Worm (Caenorhabditis elegans): ENCODE measurements around the gene T04H1.13.

T04H1.13 gene

DNA sequence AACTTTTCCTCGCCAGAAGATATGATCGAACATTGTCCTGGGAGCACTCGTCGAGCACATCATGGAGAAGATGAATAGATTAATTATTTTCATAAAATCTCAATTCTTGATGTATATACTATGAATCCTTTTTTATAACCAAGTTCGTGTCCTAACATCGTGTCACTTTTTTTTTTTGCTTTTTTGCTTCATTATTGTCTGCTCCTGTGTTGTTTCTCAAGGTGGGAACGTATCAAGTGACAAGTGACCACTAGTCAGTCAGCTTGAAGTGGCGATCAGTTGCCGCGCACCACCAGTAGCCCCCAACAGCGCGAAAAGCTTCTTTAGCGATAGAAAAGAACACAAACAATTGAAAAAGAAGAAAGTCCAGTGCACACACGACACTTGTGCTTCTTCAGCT is 7.4 kb upstream of the T04H1.13 start, which contains the start of gene lrx-1:
TSS of gene lrx-1 (plus strand) at position 301 of the 400 bp plus-strand sequence.
- no peak for TF ChIP-seq unc-62 (GFP tag; optimal IDR thresholded peaks at IDR 0.05)

- TF ChIP-seq unc-62 (GFP tag; optimal IDR thresholded peaks at IDR 0.05) = no peak
Measured at ce11 chrV:12251041-12251440, 6.2 kb upstream of the T04H1.13 start, which contains the start of gene T04H1.5. Gene T04H1.5, plus strand, starts transcription at chrV:12251341.

DNA sequence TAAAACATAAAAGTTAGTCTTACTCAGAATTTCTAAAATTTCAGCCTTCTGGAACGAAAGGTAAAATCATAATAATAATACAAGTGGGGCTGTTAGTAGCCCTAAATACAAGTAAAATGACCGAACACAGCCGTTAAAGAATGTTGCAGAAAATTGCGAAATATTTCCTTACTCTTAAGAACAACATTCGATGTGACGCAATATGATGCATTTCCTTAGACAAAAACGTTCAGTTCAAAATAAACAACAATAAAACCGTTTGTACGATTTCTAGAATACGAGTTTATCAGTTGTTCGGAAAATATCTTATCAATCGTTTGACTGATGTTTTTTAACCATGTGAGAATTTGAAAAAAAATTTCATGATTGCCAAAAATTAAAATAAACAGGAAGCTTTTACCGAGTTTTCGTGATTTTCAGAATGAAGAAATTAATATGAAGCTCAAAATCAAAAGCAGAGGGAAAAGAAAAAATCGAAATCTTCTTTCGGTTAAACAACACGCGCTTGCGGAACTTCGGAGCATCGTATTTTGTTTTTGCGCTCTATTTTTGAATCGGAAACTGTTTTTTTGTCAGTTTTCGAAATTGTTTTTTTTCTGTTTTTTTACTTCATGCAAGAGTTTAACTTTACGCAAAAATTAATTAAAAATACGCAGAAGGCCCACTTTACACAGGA is 1.1 kb upstream of the T04H1.13 start:
- TF ChIP-seq unc-62 (GFP tag; optimal IDR thresholded peaks at IDR 0.05) = no peak

- TF ChIP-seq unc-62 (GFP tag; optimal IDR thresholded peaks at IDR 0.05) = no peak
Measured at ce11 chrV:12241126-12241525, 3.7 kb downstream of the T04H1.13 start, which contains the start of gene ttr-22. Gene ttr-22, plus strand, starts transcription at chrV:12241426.

ce11 chrV:12235502-12235901 is 9.3 kb downstream of the T04H1.13 start:
- TF ChIP-seq unc-62 (GFP tag; optimal IDR thresholded peaks at IDR 0.05) = no peak

ce11 chrV:12234293-12235004 is 10.4 kb downstream of the T04H1.13 start, which contains the start of gene myo-3:
Gene myo-3, minus strand, starts transcription at chrV:12234343.
- no peak for TF ChIP-seq unc-62 (GFP tag; optimal IDR thresholded peaks at IDR 0.05)

DNA sequence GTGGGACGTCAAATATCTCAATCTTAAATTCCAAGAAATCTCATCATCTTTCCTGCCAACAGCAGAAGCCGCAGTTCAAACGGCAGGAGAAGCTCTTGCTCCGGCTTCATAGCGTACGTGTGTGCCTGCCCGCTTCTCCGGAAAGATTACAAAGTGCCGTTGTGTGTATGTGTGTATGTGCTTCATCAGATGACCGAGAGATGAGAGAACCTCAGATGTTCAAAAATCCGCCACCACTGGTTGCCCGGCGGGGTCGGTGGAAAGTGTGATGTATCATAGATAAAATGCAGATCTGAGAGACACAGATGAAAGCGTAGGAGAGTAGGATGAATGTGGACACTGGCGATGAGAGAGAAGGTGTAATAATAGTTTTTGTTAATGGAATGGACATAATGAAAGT is 11.4 kb downstream of the T04H1.13 start:
- no peak for TF ChIP-seq unc-62 (GFP tag; optimal IDR thresholded peaks at IDR 0.05)

- TF ChIP-seq unc-62 (GFP tag; optimal IDR thresholded peaks at IDR 0.05) = no peak
Measured at ce11 chrV:12213027-12213426, 31.8 kb downstream of the T04H1.13 start, which contains the start of gene vab-8. Gene vab-8, plus strand, starts transcription at chrV:12213327.

DNA sequence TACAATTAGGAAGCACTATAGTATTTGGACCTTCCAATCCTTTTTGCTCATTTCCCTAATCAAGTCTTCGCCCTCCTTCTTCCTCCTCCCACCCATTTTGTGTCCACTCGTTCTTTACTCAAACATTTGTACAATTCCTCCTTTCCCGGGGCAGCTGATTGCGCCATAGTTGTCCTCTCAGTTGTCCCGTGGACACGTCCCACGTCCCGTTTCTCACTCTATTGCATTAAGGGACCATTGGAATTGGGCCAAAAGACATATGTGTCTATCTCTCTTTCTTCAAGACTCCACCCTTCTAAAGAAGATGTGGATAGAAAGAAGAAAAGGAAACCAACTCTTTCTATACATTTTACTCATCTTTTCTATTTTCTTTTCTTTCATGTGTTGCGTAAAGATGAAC is 33.7 kb downstream of the T04H1.13 start:
- no peak for TF ChIP-seq unc-62 (GFP tag; optimal IDR thresholded peaks at IDR 0.05)

DNA sequence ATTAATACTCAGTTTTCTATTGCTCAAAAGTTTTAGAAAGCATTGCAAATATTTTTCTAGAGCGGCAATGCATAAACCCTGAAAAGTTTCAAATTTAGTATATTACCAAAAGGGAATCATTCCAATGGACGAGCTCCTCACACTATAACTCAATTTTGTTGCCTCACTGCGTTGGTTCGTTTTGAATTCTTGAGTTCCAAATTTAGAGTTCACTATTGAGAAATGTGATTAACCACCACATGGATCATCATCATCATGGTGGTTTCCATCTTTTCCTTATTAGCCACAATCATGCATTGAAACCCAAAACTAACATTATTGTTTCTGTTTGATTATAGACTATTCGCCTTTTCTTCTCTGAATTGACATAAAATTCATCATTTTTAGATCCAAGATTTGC is 34.9 kb downstream of the T04H1.13 start:
- TF ChIP-seq unc-62 (GFP tag; optimal IDR thresholded peaks at IDR 0.05) = no peak

DNA sequence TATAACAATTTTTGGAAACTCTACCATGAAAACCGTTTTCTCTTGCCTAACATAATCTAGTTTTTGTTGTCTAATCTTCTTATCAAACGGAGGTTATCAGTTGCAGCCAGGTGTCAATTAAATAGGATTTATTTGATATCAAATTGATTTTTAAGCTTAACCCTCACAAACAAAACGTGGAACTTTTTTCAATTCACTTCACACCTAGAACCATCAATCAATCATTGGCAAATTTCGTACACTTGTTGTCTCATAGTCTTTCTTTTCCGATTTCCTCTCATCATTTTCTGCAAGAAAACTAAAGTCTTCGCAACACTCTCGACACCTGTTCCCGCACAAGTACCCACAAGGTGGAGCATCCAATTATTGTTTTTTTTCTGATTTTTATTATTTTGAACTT is 36.2 kb downstream of the T04H1.13 start:
- TF ChIP-seq unc-62 (GFP tag; optimal IDR thresholded peaks at IDR 0.05) = no peak

- no peak for TF ChIP-seq unc-62 (GFP tag; optimal IDR thresholded peaks at IDR 0.05)
Measured at ce11 chrV:12199474-12199873, 45.4 kb downstream of the T04H1.13 start.

- no peak for TF ChIP-seq unc-62 (GFP tag; optimal IDR thresholded peaks at IDR 0.05)
Measured at ce11 chrV:12198545-12198944, 46.3 kb downstream of the T04H1.13 start, which contains the start of gene lon-3. Gene lon-3, minus strand, starts transcription at chrV:12198645.

- no peak for TF ChIP-seq unc-62 (GFP tag; optimal IDR thresholded peaks at IDR 0.05)
Measured at ce11 chrV:12197748-12198147, 47.1 kb downstream of the T04H1.13 start.

DNA sequence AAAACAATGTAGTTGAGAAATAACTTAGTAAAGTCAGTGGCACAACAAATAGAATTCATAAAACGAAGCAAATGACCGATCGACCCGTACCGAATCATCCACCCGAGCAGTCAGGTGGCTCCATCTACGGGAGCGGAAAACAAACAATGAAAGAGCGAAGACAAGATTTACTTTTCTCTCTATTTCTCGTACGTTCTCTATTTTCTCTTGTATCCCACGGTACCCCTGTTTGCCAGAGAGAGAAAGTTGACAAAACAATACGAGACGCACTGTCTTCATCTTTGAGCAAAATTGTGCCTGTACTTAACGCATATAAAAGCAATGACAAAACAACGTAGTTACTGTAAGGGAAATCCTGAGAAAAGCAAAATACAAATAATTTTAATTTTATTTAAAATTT is 48.2 kb downstream of the T04H1.13 start:
- TF ChIP-seq unc-62 (GFP tag; optimal IDR thresholded peaks at IDR 0.05) = no peak

DNA sequence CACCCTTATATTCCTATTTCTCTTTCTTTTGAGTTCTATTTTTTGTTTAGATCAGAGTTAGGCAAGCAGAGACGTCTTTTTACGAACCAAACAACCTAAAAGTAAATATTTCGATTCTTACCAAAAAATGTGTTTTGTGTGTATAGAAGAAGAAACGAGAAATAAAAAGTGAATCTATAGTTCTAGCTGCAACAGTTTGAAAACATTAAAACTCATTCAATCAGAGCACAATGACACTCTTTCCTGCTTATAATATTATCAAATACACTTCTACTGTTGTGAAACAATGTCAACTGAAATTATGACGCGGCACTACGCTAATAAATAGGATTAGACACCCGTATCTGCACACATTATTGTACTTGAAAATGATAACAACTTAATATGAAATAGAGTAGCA is 49.0 kb downstream of the T04H1.13 start, which contains the start of gene ZK836.3:
TSS of gene ZK836.3 (minus strand) at position 101 of the 400 bp plus-strand sequence.
- no peak for TF ChIP-seq unc-62 (GFP tag; optimal IDR thresholded peaks at IDR 0.05)

Data from whole organism, dauer.